Worm (Caenorhabditis elegans) whole organism, L3 larva: ENCODE data around the gene fbxa-183.
A peak's percentile ranks its signal among the peaks of the same experiment; 100 is the strongest.

Experiments
- R02D3.7 ChIP-seq: fragments of 150-350 bp; optimal IDR thresholded peaks from 2 replicates; lab custom pipeline; 2014; ENCODE audit warnings: missing biosample characterization, missing genetic modification characterization
- ZK546.5 ChIP-seq: sonication (generic microtip); optimal IDR thresholded peaks from 2 replicates; lab custom pipeline; 2017; ENCODE audit warnings: missing biosample characterization, missing genetic modification characterization
- ceh-28 ChIP-seq: fragments of 150-350 bp; optimal IDR thresholded peaks from 2 replicates; lab custom pipeline; 2014; ENCODE audit warnings: missing biosample characterization, missing genetic modification reagents, missing genetic modification characterization
- daf-12 ChIP-seq: fragments of 150-350 bp; optimal IDR thresholded peaks from 2 replicates; lab custom pipeline; 2014; ENCODE audit warnings: missing biosample characterization, missing genetic modification reagents, missing genetic modification characterization
- egl-27 ChIP-seq: sonication (generic microtip); optimal IDR thresholded peaks from 4 replicates; lab custom pipeline; 2017; ENCODE audit warnings: missing biosample characterization, missing genetic modification reagents, missing genetic modification characterization
- egl-5 ChIP-seq: fragments of 150-350 bp; optimal IDR thresholded peaks from 2 replicates; lab custom pipeline; 2017; ENCODE audit warnings: missing biosample characterization, missing genetic modification reagents, missing genetic modification characterization, inconsistent platforms
- elt-1 ChIP-seq: fragments of 150-350 bp; optimal IDR thresholded peaks from 2 replicates; lab custom pipeline; 2014; ENCODE audit warnings: missing biosample characterization, missing genetic modification characterization
- elt-2 ChIP-seq: sonication (generic microtip); optimal IDR thresholded peaks from 2 replicates; lab custom pipeline; 2016; ENCODE audit warnings: missing genetic modification reagents, mild to moderate bottlenecking, missing genetic modification characterization, missing compliant biosample characterization
- fkh-2 ChIP-seq: fragments of 150-350 bp; optimal IDR thresholded peaks from 2 replicates; lab custom pipeline; 2014; ENCODE audit warnings: missing biosample characterization, missing genetic modification reagents, missing genetic modification characterization
- hmg-11 ChIP-seq: sonication (generic microtip); optimal IDR thresholded peaks from 2 replicates; lab custom pipeline; 2016; ENCODE audit warnings: missing genetic modification characterization, missing compliant biosample characterization
- jun-1 ChIP-seq: fragments of 150-350 bp; optimal IDR thresholded peaks from 2 replicates; lab custom pipeline; 2014; ENCODE audit warnings: missing biosample characterization, missing genetic modification reagents, missing genetic modification characterization
- lin-15B ChIP-seq: fragments of 150-350 bp; optimal IDR thresholded peaks from 2 replicates; lab custom pipeline; 2014; ENCODE audit warnings: missing biosample characterization, missing genetic modification characterization
- lin-39 ChIP-seq: fragments of 150-350 bp; optimal IDR thresholded peaks from 2 replicates; lab custom pipeline; 2018; ENCODE audit warnings: missing biosample characterization, missing genetic modification reagents, missing genetic modification characterization
- lsy-12 ChIP-seq: sonication (generic microtip); optimal IDR thresholded peaks from 2 replicates; lab custom pipeline; 2016; ENCODE audit warnings: mild to moderate bottlenecking, missing genetic modification characterization, missing compliant biosample characterization
- mml-1 ChIP-seq: fragments of 150-350 bp; sonication (generic microtip); optimal IDR thresholded peaks from 3 replicates; lab custom pipeline; 2014; ENCODE audit warnings: missing biosample characterization, missing genetic modification characterization
- nfya-1 ChIP-seq: sonication (generic microtip); optimal IDR thresholded peaks from 2 replicates; lab custom pipeline; 2017; ENCODE audit warnings: missing genetic modification characterization, mild to moderate bottlenecking, missing compliant biosample characterization, antibody characterized with exemption, moderate library complexity; ENCODE audit not compliant: insufficient read depth
- nhr-11 ChIP-seq: fragments of 150-350 bp; optimal IDR thresholded peaks from 2 replicates; lab custom pipeline; 2014; ENCODE audit warnings: missing biosample characterization, missing genetic modification characterization
- nhr-12 ChIP-seq: fragments of 150-350 bp; optimal IDR thresholded peaks from 2 replicates; lab custom pipeline; 2014; ENCODE audit warnings: missing biosample characterization, missing genetic modification characterization
- nhr-23 ChIP-seq: fragments of 150-350 bp; optimal IDR thresholded peaks from 2 replicates; lab custom pipeline; 2014; ENCODE audit warnings: missing biosample characterization, missing genetic modification reagents, missing genetic modification characterization
- nhr-237 ChIP-seq: fragments of 150-350 bp; optimal IDR thresholded peaks from 2 replicates; lab custom pipeline; 2014; ENCODE audit warnings: missing biosample characterization, missing genetic modification characterization
- nhr-25 ChIP-seq: sonication (generic microtip); optimal IDR thresholded peaks from 2 replicates; lab custom pipeline; 2017; ENCODE audit warnings: missing biosample characterization, missing genetic modification characterization
- nhr-28 ChIP-seq: fragments of 150-350 bp; optimal IDR thresholded peaks from 2 replicates; lab custom pipeline; 2014; ENCODE audit warnings: missing biosample characterization, missing genetic modification characterization
- nhr-43 ChIP-seq: sonication (generic microtip); optimal IDR thresholded peaks from 2 replicates; lab custom pipeline; 2016; ENCODE audit warnings: mild to moderate bottlenecking, missing genetic modification characterization, missing compliant biosample characterization; ENCODE audit not compliant: poor library complexity, severe bottlenecking
- nhr-77 ChIP-seq: fragments of 150-350 bp; optimal IDR thresholded peaks from 2 replicates; lab custom pipeline; 2014; ENCODE audit warnings: missing biosample characterization, missing genetic modification characterization
- pha-4 ChIP-seq: fragments of 150-350 bp; optimal IDR thresholded peaks from 2 replicates; lab custom pipeline; 2014; ENCODE audit warnings: missing biosample characterization, missing genetic modification reagents, missing genetic modification characterization
- pqm-1 ChIP-seq: fragments of 150-350 bp; optimal IDR thresholded peaks from 2 replicates; lab custom pipeline; 2017; ENCODE audit warnings: missing biosample characterization, missing genetic modification characterization, inconsistent platforms
- sea-2 ChIP-seq: fragments of 150-350 bp; sonication (generic microtip); optimal IDR thresholded peaks from 4 replicates; lab custom pipeline; 2014; ENCODE audit warnings: missing biosample characterization, missing genetic modification reagents, missing genetic modification characterization
- skn-1 ChIP-seq: fragments of 150-350 bp; optimal IDR thresholded peaks from 2 replicates; lab custom pipeline; 2014; ENCODE audit warnings: missing biosample characterization, missing genetic modification characterization
- snpc-4 ChIP-seq: fragments of 150-350 bp; optimal IDR thresholded peaks from 2 replicates; lab custom pipeline; 2014; ENCODE audit warnings: missing biosample characterization, missing genetic modification characterization
- unc-39 ChIP-seq: sonication (generic microtip); optimal IDR thresholded peaks from 4 replicates; lab custom pipeline; 2017; ENCODE audit warnings: missing biosample characterization, missing genetic modification characterization
- unc-62 ChIP-seq: fragments of 150-350 bp; sonication (generic microtip); optimal IDR thresholded peaks from 4 replicates; lab custom pipeline; 2014; ENCODE audit warnings: missing biosample characterization, missing genetic modification reagents, missing genetic modification characterization
- zag-1 ChIP-seq: fragments of 150-350 bp; optimal IDR thresholded peaks from 2 replicates; lab custom pipeline; 2014; ENCODE audit warnings: missing biosample characterization, missing genetic modification characterization

fbxa-183 gene

DNA sequence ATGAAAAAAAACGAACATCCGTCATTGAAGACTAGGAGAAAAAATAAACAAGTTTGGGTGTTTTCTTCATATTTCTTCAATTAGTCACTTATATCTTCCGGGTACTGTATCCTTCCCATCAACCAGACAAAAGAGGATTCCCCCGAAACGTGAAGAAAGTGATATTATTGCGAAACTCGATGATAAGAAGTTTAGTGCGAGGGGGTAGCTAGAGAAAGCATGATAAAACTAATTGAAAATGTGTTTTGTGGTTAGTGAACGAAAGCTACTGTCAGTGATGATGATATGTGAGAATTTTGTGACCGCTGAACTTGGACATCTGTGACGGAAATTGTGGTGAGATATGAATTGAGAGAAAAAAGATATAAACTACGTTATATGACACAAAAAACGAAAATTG lies 40.4 kb upstream of the fbxa-183 start (continued):
- no peak for TF ChIP-seq hmg-11 (tag; lab: Kevin White, UChicago)
- no peak for TF ChIP-seq lin-15B (tag; lab: Kevin White, UChicago)
- TF ChIP-seq nfya-1 (tag; lab: Kevin White, UChicago) = peak; percentile 35
- TF ChIP-seq egl-5 (tag; lab: Kevin White, UChicago) = no peak
- TF ChIP-seq jun-1 = no peak
- TF ChIP-seq ceh-28 (tag; lab: Kevin White, UChicago) = peak; percentile 59
- no peak for TF ChIP-seq snpc-4
- peak; percentile 88 for TF ChIP-seq nhr-43 (tag; lab: Kevin White, UChicago)
- no peak for TF ChIP-seq ZK546.5 (tag; lab: Kevin White, UChicago)
- no peak for TF ChIP-seq skn-1 (tag; lab: Kevin White, UChicago)
- TF ChIP-seq egl-27 (tag; lab: Kevin White, UChicago) = peak; percentile 61
- peak; percentile 9 for TF ChIP-seq R02D3.7 (tag; lab: Kevin White, UChicago)
- TF ChIP-seq sea-2 (GFP tag; lab: Kevin White, UChicago) = no peak
- TF ChIP-seq lsy-12 (tag; lab: Kevin White, UChicago) = no peak

DNA sequence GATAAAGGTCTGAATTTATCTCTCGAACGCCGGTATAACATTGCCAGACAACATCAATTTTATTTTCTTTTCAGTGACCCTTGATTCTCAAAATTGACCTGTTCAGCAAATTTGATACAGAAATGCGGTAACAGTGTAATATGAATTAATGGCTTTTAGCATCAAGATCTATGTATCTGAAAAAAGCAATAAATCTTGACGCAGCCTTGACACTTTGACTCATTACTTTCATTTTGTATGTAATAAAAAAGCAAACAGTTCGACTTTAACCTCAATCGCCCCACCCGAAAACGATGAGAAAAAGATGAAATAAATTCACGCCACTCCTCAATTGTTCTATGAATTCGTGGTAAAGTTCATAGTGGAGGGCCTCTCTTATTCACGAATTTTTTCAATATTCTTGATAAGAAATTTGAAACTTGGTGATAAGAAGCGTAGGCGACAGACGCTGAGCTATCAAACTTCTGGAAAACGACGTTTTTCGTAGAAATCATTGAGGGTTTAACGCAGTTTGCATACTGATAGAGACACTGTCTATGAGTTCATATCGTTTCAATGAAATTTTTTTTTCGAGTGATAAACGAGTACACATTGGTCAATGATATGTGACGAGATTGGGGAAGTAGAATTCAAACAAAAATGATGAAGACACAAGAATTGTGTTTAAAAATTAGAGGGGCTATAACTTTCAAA lies 39.0 kb upstream of the fbxa-183 start:
- TF ChIP-seq fkh-2 (tag; lab: Kevin White, UChicago) (no peak), nhr-23 (peak; percentile 67), egl-5 (tag; lab: Kevin White, UChicago) (no peak), nhr-11 (tag; lab: Kevin White, UChicago) (no peak), lin-39 (tag; lab: Kevin White, UChicago) (no peak), elt-2 (tag; lab: Kevin White, UChicago) (peak; percentile 92), nhr-25 (tag; lab: Kevin White, UChicago) (peak; percentile 73), daf-12 (tag; lab: Kevin White, UChicago) (no peak), nhr-237 (no peak), mml-1 (tag; lab: Kevin White, UChicago) (no peak), pqm-1 (peak; percentile 89), pha-4 (no peak), nhr-77 (tag; lab: Kevin White, UChicago) (no peak), lsy-12 (tag; lab: Kevin White, UChicago) (no peak), ceh-28 (tag; lab: Kevin White, UChicago) (peak; percentile 28), unc-62 (GFP tag; lab: Kevin White, UChicago) (no peak)

ce11 chrV:5820401-5820800 lies 37.8 kb upstream of the fbxa-183 start:
- no peak for TF ChIP-seq skn-1 (tag; lab: Kevin White, UChicago)
- no peak for TF ChIP-seq nhr-23
- TF ChIP-seq unc-39 = no peak
- no peak for TF ChIP-seq elt-1 (tag; lab: Kevin White, UChicago)
- no peak for TF ChIP-seq hmg-11 (tag; lab: Kevin White, UChicago)
- no peak for TF ChIP-seq jun-1
- no peak for TF ChIP-seq nhr-12
- no peak for TF ChIP-seq daf-12 (tag; lab: Kevin White, UChicago)
- TF ChIP-seq zag-1 (tag; lab: Kevin White, UChicago) = no peak

- TF ChIP-seq elt-2 (tag; lab: Kevin White, UChicago) (peak; percentile 75), nfya-1 (tag; lab: Kevin White, UChicago) (no peak), pqm-1 (peak; percentile 58)
These were observed 37.3 kb upstream of the fbxa-183 start for ce11 chrV:5819903-5820302.

- TF ChIP-seq pha-4 (no peak), ceh-28 (tag; lab: Kevin White, UChicago) (no peak), snpc-4 (no peak), nhr-28 (tag; lab: Kevin White, UChicago) (no peak), elt-2 (tag; lab: Kevin White, UChicago) (peak; percentile 81)
- TF ChIP-seq, all 47 proteins: peak for 1
These were observed 34.0 kb upstream of the fbxa-183 start for ce11 chrV:5816470-5817061.
